Worm (Caenorhabditis elegans) whole organism, mixed stage, embryonic: Measurements from ENCODE around the gene fem-2.
A peak's percentile ranks its signal among the peaks of the same experiment; 100 is the strongest.

Experiments used
- M03D4.4 ChIP-seq: sonication (generic microtip); optimal IDR thresholded peaks from 2 replicates; lab custom pipeline; 2017; ENCODE audit warnings: mild to moderate bottlenecking, missing genetic modification characterization, missing compliant biosample characterization
- bed-3 ChIP-seq: fragments of 200-800 bp; sonication (Bioruptor generic); optimal IDR thresholded peaks from 3 replicates; lab custom pipeline; 2018; ENCODE audit warnings: mild to moderate bottlenecking, missing genetic modification characterization, moderate library complexity, missing compliant biosample characterization
- blmp-1 ChIP-seq: fragments of 150-350 bp; optimal IDR thresholded peaks from 2 replicates; lab custom pipeline; 2014; ENCODE audit warnings: missing biosample characterization, missing genetic modification characterization
- ceh-39 ChIP-seq: fragments of 150-350 bp; optimal IDR thresholded peaks from 2 replicates; lab custom pipeline; 2014; ENCODE audit warnings: missing biosample characterization, missing genetic modification characterization
- ceh-43 ChIP-seq: fragments of 200-800 bp; sonication (Bioruptor generic); optimal IDR thresholded peaks from 2 replicates; lab custom pipeline; 2018; ENCODE audit warnings: mild to moderate bottlenecking, missing genetic modification characterization, moderate library complexity, missing compliant biosample characterization
- ceh-83 ChIP-seq: fragments of 200-800 bp; sonication (Bioruptor generic); optimal IDR thresholded peaks from 2 replicates; lab custom pipeline; 2018; ENCODE audit warnings: mild to moderate bottlenecking, missing genetic modification characterization, missing compliant biosample characterization
- ces-1 ChIP-seq: fragments of 150-350 bp; optimal IDR thresholded peaks from 2 replicates; lab custom pipeline; 2014; ENCODE audit warnings: missing biosample characterization, missing genetic modification reagents, missing genetic modification characterization
- cnd-1 ChIP-seq: fragments of 200-800 bp; sonication (Bioruptor generic); optimal IDR thresholded peaks from 2 replicates; lab custom pipeline; 2018; ENCODE audit warnings: mild to moderate bottlenecking, missing genetic modification characterization, missing compliant biosample characterization
- drap-1 ChIP-seq: fragments of 200-800 bp; sonication (Bioruptor generic); optimal IDR thresholded peaks from 3 replicates; lab custom pipeline; 2018; ENCODE audit warnings: mild to moderate bottlenecking, missing genetic modification characterization, missing compliant biosample characterization
- elt-1 ChIP-seq: sonication (generic microtip); optimal IDR thresholded peaks from 2 replicates; lab custom pipeline; 2017; ENCODE audit warnings: missing genetic modification characterization, mild to moderate bottlenecking, missing compliant biosample characterization, antibody characterized with exemption, moderate library complexity, borderline replicate concordance; ENCODE audit not compliant: insufficient read depth
- elt-3 ChIP-seq: fragments of 150-350 bp; optimal IDR thresholded peaks from 2 replicates; lab custom pipeline; 2014; ENCODE audit warnings: missing biosample characterization, missing genetic modification characterization
- flh-1 ChIP-seq: fragments of 200-800 bp; sonication (Bioruptor generic); optimal IDR thresholded peaks from 2 replicates; lab custom pipeline; 2018; ENCODE audit warnings: mild to moderate bottlenecking, missing genetic modification characterization, moderate library complexity, missing compliant biosample characterization
- ham-2 ChIP-seq: fragments of 200-800 bp; sonication (Bioruptor generic); optimal IDR thresholded peaks from 2 replicates; lab custom pipeline; 2018; ENCODE audit warnings: mild to moderate bottlenecking, missing genetic modification characterization, missing compliant biosample characterization
- hlh-1 ChIP-seq: fragments of 150-350 bp; optimal IDR thresholded peaks from 2 replicates; lab custom pipeline; 2014; ENCODE audit warnings: missing biosample characterization, missing genetic modification reagents, missing genetic modification characterization
- lin-13 ChIP-seq: fragments of 150-350 bp; optimal IDR thresholded peaks from 2 replicates; lab custom pipeline; 2014; ENCODE audit warnings: missing biosample characterization, missing genetic modification characterization
- lin-32 ChIP-seq: fragments of 200-800 bp; sonication (Bioruptor generic); optimal IDR thresholded peaks from 2 replicates; lab custom pipeline; 2018; ENCODE audit warnings: mild to moderate bottlenecking, missing genetic modification characterization, missing compliant biosample characterization
- lsy-2 ChIP-seq: fragments of 150-350 bp; optimal IDR thresholded peaks from 2 replicates; lab custom pipeline; 2014; ENCODE audit warnings: missing biosample characterization, missing genetic modification characterization
- mab-5 ChIP-seq: fragments of 150-350 bp; optimal IDR thresholded peaks from 2 replicates; lab custom pipeline; 2014; ENCODE audit warnings: missing biosample characterization, missing genetic modification characterization
- mep-1 ChIP-seq: fragments of 150-350 bp; optimal IDR thresholded peaks from 2 replicates; lab custom pipeline; 2017; ENCODE audit warnings: missing biosample characterization, missing genetic modification reagents, missing genetic modification characterization, inconsistent platforms
- mls-2 ChIP-seq: sonication (generic microtip); optimal IDR thresholded peaks from 2 replicates; lab custom pipeline; 2016; ENCODE audit warnings: mild to moderate bottlenecking, missing genetic modification characterization, moderate library complexity, missing compliant biosample characterization
- nhr-12 ChIP-seq: fragments of 150-350 bp; optimal IDR thresholded peaks from 2 replicates; lab custom pipeline; 2014; ENCODE audit warnings: missing biosample characterization, missing genetic modification characterization
- nhr-2 ChIP-seq: fragments of 150-350 bp; optimal IDR thresholded peaks from 2 replicates; lab custom pipeline; 2014; ENCODE audit warnings: missing biosample characterization, missing genetic modification characterization
- nhr-237 ChIP-seq: fragments of 150-350 bp; optimal IDR thresholded peaks from 2 replicates; lab custom pipeline; 2014; ENCODE audit warnings: missing biosample characterization, missing genetic modification characterization
- nhr-28 ChIP-seq: fragments of 150-350 bp; optimal IDR thresholded peaks from 2 replicates; lab custom pipeline; 2014; ENCODE audit warnings: missing biosample characterization, missing genetic modification characterization
- nhr-76 ChIP-seq: sonication (generic microtip); optimal IDR thresholded peaks from 2 replicates; lab custom pipeline; 2017; ENCODE audit warnings: missing biosample characterization, missing genetic modification characterization
- pha-4 ChIP-seq: fragments of 150-350 bp; optimal IDR thresholded peaks from 2 replicates; lab custom pipeline; 2018; ENCODE audit warnings: missing biosample characterization, missing genetic modification reagents, missing genetic modification characterization
- sem-2 ChIP-seq: fragments of 200-800 bp; sonication (Bioruptor generic); optimal IDR thresholded peaks from 2 replicates; lab custom pipeline; 2018; ENCODE audit warnings: mild to moderate bottlenecking, missing genetic modification characterization, missing compliant biosample characterization
- snpc-4 ChIP-seq: fragments of 150-350 bp; optimal IDR thresholded peaks from 2 replicates; lab custom pipeline; 2014; ENCODE audit warnings: missing biosample characterization, missing genetic modification characterization
- sptf-1 ChIP-seq: sonication (generic microtip); optimal IDR thresholded peaks from 2 replicates; lab custom pipeline; 2017; ENCODE audit warnings: mild to moderate bottlenecking, missing genetic modification characterization, moderate library complexity, missing compliant biosample characterization
- tbx-8 ChIP-seq: fragments of 200-800 bp; sonication (Bioruptor generic); optimal IDR thresholded peaks from 2 replicates; lab custom pipeline; 2018; ENCODE audit warnings: mild to moderate bottlenecking, missing genetic modification characterization, moderate library complexity, missing compliant biosample characterization
- unc-39 ChIP-seq: fragments of 150-350 bp; optimal IDR thresholded peaks from 2 replicates; lab custom pipeline; 2014; ENCODE audit warnings: missing biosample characterization, missing genetic modification characterization
- unc-62 ChIP-seq: fragments of 150-350 bp; optimal IDR thresholded peaks from 2 replicates; lab custom pipeline; 2014; ENCODE audit warnings: missing biosample characterization, missing genetic modification reagents, missing genetic modification characterization
- zip-8 ChIP-seq: fragments of 150-350 bp; optimal IDR thresholded peaks from 2 replicates; lab custom pipeline; 2014; ENCODE audit warnings: missing biosample characterization, missing genetic modification characterization
- ztf-11 ChIP-seq: fragments of 150-350 bp; optimal IDR thresholded peaks from 2 replicates; lab custom pipeline; 2014; ENCODE audit warnings: missing biosample characterization, missing genetic modification characterization

Gene fem-2

DNA sequence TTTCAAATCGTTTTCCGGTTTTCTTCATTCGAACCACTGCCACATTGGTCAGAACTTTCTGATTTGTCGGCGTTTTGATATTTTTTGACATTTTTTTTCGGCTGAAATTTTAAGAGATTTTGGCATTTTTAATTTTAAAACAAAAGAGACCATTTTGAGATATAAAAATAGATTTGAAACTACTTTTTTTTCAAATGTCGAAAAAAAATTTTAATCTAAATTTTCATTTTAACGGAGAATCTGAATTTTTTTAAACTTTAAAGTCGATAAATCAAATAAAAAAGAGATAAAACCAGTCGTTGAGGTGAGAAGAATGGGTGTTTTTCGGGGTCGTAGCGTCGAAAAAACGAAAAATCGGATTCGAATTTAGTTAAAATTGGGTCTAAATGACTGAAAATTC, 3.9 kb upstream of the fem-2 start, which contains the start of gene sbds-1:
Gene sbds-1 (minus strand): TSS at position 101 of the 400 bp plus-strand sequence.
- no peak for TF ChIP-seq sptf-1 (tag; lab: Kevin White, UChicago)
- TF ChIP-seq, all 35 proteins: peak for 0

DNA sequence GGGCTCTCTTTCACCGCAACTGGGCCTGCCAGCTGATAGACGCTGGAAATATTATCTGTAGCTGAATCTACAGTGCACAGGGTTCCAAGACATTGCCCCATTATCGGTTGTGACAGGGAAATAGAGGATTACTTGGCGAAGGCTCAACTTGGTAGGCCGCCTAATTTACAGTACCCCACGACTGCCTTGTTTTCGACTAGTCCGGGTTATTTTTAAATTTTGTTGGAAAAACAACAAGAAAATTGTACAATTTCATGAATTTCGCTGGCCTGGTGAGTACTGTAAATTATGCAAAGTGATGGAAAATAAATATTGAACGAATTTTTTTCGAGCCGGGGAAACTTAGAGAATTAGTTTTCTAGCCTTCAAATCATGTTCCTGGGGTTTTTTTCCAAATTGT, 1.6 kb upstream of the fem-2 start, which contains the start of gene T19C3.7:
Gene T19C3.7 (minus strand): TSS at position 101 of the 400 bp plus-strand sequence.
- TF ChIP-seq lsy-2 (tag; lab: Kevin White, UChicago) (no peak), nhr-28 (no peak), blmp-1 (tag; lab: Kevin White, UChicago) (no peak), bed-3 (GFP tag; lab: Kevin White, UChicago) (no peak), pha-4 (no peak)

DNA sequence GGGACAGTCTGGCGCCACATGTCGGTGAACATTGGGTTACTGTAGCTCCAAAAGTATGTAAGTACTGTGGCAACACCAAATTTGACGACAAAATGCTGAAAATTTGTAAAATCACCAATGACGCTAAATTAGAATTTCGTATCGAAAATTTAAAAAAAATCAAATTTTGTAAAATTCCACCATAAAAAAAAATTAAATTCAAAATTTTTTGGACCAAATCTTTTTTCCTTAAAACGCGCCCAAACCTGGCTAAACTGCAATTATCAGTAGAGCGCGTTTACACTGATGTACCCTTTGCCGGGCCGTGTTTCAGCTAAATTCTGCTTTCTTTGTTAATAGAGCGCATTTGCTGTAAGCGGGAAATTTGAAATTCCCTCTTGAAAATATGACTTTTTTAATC, 3.0 kb downstream of the fem-2 start, which contains the start of gene T19C3.6:
Gene T19C3.6 (minus strand): TSS at position 101 of the 400 bp plus-strand sequence.
- no peak for TF ChIP-seq tbx-8
- TF ChIP-seq mep-1 (tag; lab: Kevin White, UChicago) = no peak
- TF ChIP-seq nhr-2 (tag; lab: Kevin White, UChicago) = no peak
- no peak for TF ChIP-seq pha-4
- no peak for TF ChIP-seq unc-62
- TF ChIP-seq lin-13 (tag; lab: Kevin White, UChicago) = no peak
- no peak for TF ChIP-seq zip-8 (tag; lab: Kevin White, UChicago)
- no peak for TF ChIP-seq sptf-1 (tag; lab: Kevin White, UChicago)
- TF ChIP-seq blmp-1 (tag; lab: Kevin White, UChicago) = no peak
- TF ChIP-seq mls-2 (tag; lab: Kevin White, UChicago) = no peak
- no peak for TF ChIP-seq hlh-1 (tag; lab: Kevin White, UChicago)
- no peak for TF ChIP-seq M03D4.4
- no peak for TF ChIP-seq unc-39 (tag; lab: Kevin White, UChicago)
- TF ChIP-seq nhr-76 (tag; lab: Kevin White, UChicago) = no peak
- TF ChIP-seq snpc-4 (tag; lab: Kevin White, UChicago) = no peak
- no peak for TF ChIP-seq ces-1 (GFP tag; lab: Kevin White, UChicago)
- no peak for TF ChIP-seq ceh-39 (tag; lab: Kevin White, UChicago)
- TF ChIP-seq bed-3 (GFP tag; lab: Kevin White, UChicago) = no peak
- no peak for TF ChIP-seq flh-1

DNA sequence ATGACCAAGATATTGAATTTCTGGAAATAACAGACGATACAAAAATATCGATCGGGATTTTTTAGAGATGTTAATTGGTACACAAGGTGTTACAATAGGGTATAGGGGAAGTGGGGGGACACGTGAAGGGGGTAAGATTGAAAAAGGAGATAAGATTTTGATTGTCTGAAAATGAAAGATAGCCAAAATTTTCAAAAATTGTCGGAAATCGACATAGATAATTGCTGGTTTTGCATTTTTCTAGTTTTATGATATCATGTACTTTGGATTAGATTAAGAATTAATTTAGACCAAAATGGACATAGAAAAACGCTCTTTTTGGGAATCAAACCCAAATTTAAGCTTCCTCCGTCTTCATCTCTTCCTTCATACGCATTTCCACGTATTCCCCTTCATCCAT, 6.6 kb downstream of the fem-2 start, which contains the start of gene T19C3.5:
Gene T19C3.5 (minus strand): TSS at position 101 of the 400 bp plus-strand sequence.
- no peak for TF ChIP-seq hlh-1 (tag; lab: Kevin White, UChicago)
- TF ChIP-seq sem-2 (GFP tag; lab: Kevin White, UChicago) = no peak
- no peak for TF ChIP-seq ceh-43 (GFP tag; lab: Kevin White, UChicago)
- no peak for TF ChIP-seq flh-1
- TF ChIP-seq drap-1 = no peak
- no peak for TF ChIP-seq mls-2 (tag; lab: Kevin White, UChicago)
- TF ChIP-seq tbx-8 = no peak
- TF ChIP-seq zip-8 (tag; lab: Kevin White, UChicago) = no peak
- TF ChIP-seq M03D4.4 = no peak
- TF ChIP-seq cnd-1 (tag; lab: Kevin White, UChicago) = no peak
- no peak for TF ChIP-seq blmp-1 (tag; lab: Kevin White, UChicago)
- TF ChIP-seq lsy-2 (tag; lab: Kevin White, UChicago) = no peak
- TF ChIP-seq mab-5 (tag; lab: Kevin White, UChicago) = no peak
- TF ChIP-seq mep-1 (tag; lab: Kevin White, UChicago) = no peak
- TF ChIP-seq lin-13 (tag; lab: Kevin White, UChicago) = no peak
- TF ChIP-seq nhr-2 (tag; lab: Kevin White, UChicago) = no peak

DNA sequence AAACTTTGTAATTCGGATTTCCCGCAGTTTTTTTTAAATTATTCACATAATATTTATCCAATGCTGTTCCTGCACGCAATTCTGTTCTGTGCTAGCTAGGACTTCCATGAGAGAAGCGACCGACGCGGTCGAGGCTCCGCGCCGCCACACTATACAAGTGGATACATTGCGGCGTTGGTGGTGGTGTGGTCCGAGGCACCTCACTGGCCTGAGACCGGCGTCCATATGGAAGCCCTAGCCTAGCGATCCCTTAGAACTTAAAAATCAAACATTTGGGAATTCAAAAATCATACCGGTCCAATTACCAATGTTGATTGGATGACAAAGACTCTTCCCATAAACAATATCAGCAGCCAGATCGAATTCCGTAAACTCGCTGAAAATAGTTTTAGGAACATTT, 8.3 kb downstream of the fem-2 start:
- no peak for TF ChIP-seq unc-62
- TF ChIP-seq hlh-1 (tag; lab: Kevin White, UChicago) = no peak
- no peak for TF ChIP-seq elt-1 (tag; lab: Kevin White, UChicago)
- no peak for TF ChIP-seq lsy-2 (tag; lab: Kevin White, UChicago)
- no peak for TF ChIP-seq elt-3 (tag; lab: Kevin White, UChicago)
- TF ChIP-seq cnd-1 (tag; lab: Kevin White, UChicago) = no peak
- no peak for TF ChIP-seq lin-13 (tag; lab: Kevin White, UChicago)
- no peak for TF ChIP-seq M03D4.4
- no peak for TF ChIP-seq ztf-11 (tag; lab: Kevin White, UChicago)
- TF ChIP-seq bed-3 (GFP tag; lab: Kevin White, UChicago) = no peak

DNA sequence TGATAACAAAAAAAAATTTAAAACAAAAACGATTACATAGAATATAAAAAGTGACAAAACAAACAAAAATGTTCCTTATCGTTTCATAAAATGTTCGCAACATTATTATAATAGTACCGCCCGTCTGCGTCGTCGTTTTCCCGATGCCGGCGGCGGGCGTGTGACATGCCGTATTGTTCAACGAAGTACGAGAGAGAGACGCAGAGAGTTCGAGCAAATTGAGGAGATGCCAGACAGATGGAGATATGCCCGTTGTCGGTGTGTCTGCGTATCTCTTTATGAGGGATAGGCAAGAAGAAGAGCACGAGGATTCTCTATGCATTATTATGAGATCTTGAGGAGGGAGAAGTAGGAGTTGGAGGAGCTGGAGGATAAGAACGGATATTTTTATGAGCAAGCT, 10.7 kb downstream of the fem-2 start:
- TF ChIP-seq tbx-8 (peak; percentile 9), elt-1 (tag; lab: Kevin White, UChicago) (no peak), nhr-237 (tag; lab: Kevin White, UChicago) (peak; percentile 84), sptf-1 (tag; lab: Kevin White, UChicago) (peak; percentile 59), ces-1 (GFP tag; lab: Kevin White, UChicago) (peak; percentile 91), cnd-1 (tag; lab: Kevin White, UChicago) (peak; percentile 63), lin-32 (peak; percentile 15), snpc-4 (tag; lab: Kevin White, UChicago) (no peak), mep-1 (tag; lab: Kevin White, UChicago) (peak; percentile 79), ceh-43 (GFP tag; lab: Kevin White, UChicago) (no peak), hlh-1 (tag; lab: Kevin White, UChicago) (peak; percentile 63), zip-8 (tag; lab: Kevin White, UChicago) (no peak), ceh-39 (tag; lab: Kevin White, UChicago) (peak; percentile 51), ham-2 (GFP tag; lab: Kevin White, UChicago) (peak; percentile 24), nhr-12 (tag; lab: Kevin White, UChicago) (no peak), mab-5 (tag; lab: Kevin White, UChicago) (peak; percentile 80), ztf-11 (tag; lab: Kevin White, UChicago) (peak; percentile 35), pha-4 (peak; percentile 95), bed-3 (GFP tag; lab: Kevin White, UChicago) (no peak), ceh-83 (GFP tag; lab: Kevin White, UChicago) (no peak), mls-2 (tag; lab: Kevin White, UChicago) (peak; percentile 17), M03D4.4 (peak; percentile 40), lin-13 (tag; lab: Kevin White, UChicago) (peak; percentile 16), unc-62 (peak; percentile 88), drap-1 (peak; percentile 53), unc-39 (tag; lab: Kevin White, UChicago) (no peak)
